Worm (Caenorhabditis elegans) whole organism, young adult: Measurements from ENCODE around the gene cyp-13A11.

ENCODE experiments used
- Y56A3A.18 ChIP-seq: fragments of 200-800 bp; sonication (Bioruptor generic); IDR thresholded peaks from 2 replicates; pipeline ENCODE4 v1.3.6; 2022; ENCODE audit warnings: missing genetic modification reagents, missing genetic modification characterization, missing compliant biosample characterization
- ama-1 ChIP-seq, 3 experiments: fragments of 150-350 bp in 1 of 3; sonication (generic microtip) in 2 of 3; optimal IDR thresholded peaks; 2 replicates each; lab custom pipeline; 2014 to 2018; ENCODE audit warnings: missing biosample characterization in 2 of 3, missing genetic modification characterization in 2 of 3, missing genetic modification reagents in 2 of 3
- bed-2 ChIP-seq: fragments of 200-800 bp; sonication (Bioruptor generic); IDR thresholded peaks from 2 replicates; pipeline ENCODE4 v1.3.6; 2022; ENCODE audit warnings: missing genetic modification reagents, missing genetic modification characterization, missing compliant biosample characterization
- cebp-2 ChIP-seq: fragments of 200-800 bp; sonication (Bioruptor generic); IDR thresholded peaks from 2 replicates; pipeline ENCODE4 v1.3.6; 2022; ENCODE audit warnings: missing genetic modification characterization, missing compliant biosample characterization
- efl-1 ChIP-seq: fragments of 150-350 bp; optimal IDR thresholded peaks from 2 replicates; lab custom pipeline; 2014; ENCODE audit warnings: missing biosample characterization, missing genetic modification reagents, missing genetic modification characterization
- him-1 ChIP-seq: sonication (generic microtip); optimal IDR thresholded peaks from 2 replicates; lab custom pipeline; 2016; ENCODE audit warnings: missing genotype, missing genetic modification reagents, missing genetic modification characterization, missing compliant biosample characterization
- madf-8 ChIP-seq: fragments of 200-800 bp; sonication (Bioruptor generic); conservative IDR thresholded peaks from 2 replicates; pipeline ENCODE4 v1.3.6; 2022; ENCODE audit warnings: missing genetic modification reagents, missing genetic modification characterization, missing compliant biosample characterization
- nfya-1 ChIP-seq: sonication (generic microtip); optimal IDR thresholded peaks from 2 replicates; lab custom pipeline; 2017; ENCODE audit warnings: antibody characterized with exemption, missing compliant biosample characterization, missing genetic modification characterization, borderline replicate concordance; ENCODE audit not compliant: insufficient read depth
- ztf-26 ChIP-seq: sonication (generic microtip); optimal IDR thresholded peaks from 2 replicates; lab custom pipeline; 2017; ENCODE audit warnings: missing genetic modification characterization, missing compliant biosample characterization

DNA sequence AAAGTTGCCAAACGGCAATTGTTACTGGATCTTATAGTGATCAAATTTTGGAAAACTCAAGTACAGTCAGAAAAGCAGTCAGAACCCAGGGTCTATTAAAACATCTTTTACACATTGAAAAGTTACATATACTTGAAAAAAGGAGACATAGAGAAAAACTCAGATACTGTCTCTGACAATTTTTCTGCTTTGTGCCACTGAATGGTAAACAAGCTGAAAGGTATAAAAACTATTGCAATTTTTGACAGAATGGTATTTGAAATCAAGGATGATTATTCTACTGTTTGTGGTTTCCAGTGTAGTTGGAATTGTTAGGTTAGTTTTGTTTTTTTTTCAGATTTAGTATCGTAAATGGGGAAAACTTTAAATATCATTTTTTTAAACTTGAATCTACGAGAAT, at the start of gene cyp-13A11:
- TF ChIP-seq efl-1 (GFP tag; lab: Kevin White, UChicago) (no peak), nfya-1 (tag; lab: Kevin White, UChicago) (no peak), cebp-2 (GFP tag; lab: Robert Waterston, UW) (no peak), madf-8 (GFP tag; lab: Robert Waterston, UW) (no peak), ama-1 (optimal IDR thresholded peaks at IDR 0.05; lab: Kevin White, UChicago) (no peak), ama-1 (GFP tag; optimal IDR thresholded peaks at IDR 0.05; lab: Kevin White, UChicago) (no peak), Y56A3A.18 (GFP tag; lab: Robert Waterston, UW) (no peak), ztf-26 (no peak), bed-2 (no peak), him-1 (no peak)
